Fruit fly (Drosophila melanogaster) whole organism, embryonic: ENCODE results near the gene CG4393.

Source experiments
- Abd-B ChIP-seq: fragments of 200-800 bp; sonication (Bioruptor generic); optimal IDR thresholded peaks from 2 replicates; lab custom pipeline; 2018; ENCODE audit warnings: missing biosample characterization, mild to moderate bottlenecking, missing genetic modification characterization, moderate library complexity
- BtbVII ChIP-seq: fragments of 200-800 bp; sonication (Bioruptor generic); optimal IDR thresholded peaks from 3 replicates; lab custom pipeline; 2017; ENCODE audit warnings: missing biosample characterization, mild to moderate bottlenecking, missing genetic modification characterization
- CG10366 ChIP-seq: fragments of 200-800 bp; sonication (Bioruptor generic); IDR thresholded peaks from 2 replicates; pipeline ENCODE4 v1.3.6; 2022; ENCODE audit warnings: missing biosample characterization, missing genetic modification characterization
- CG11456 ChIP-seq: fragments of 200-800 bp; sonication (Bioruptor generic); IDR thresholded peaks from 3 replicates; pipeline ENCODE4 v1.3.6; 2022; ENCODE audit warnings: missing biosample characterization, missing genetic modification characterization
- CG18011 ChIP-seq: fragments of 200-800 bp; sonication (Bioruptor generic); optimal IDR thresholded peaks from 2 replicates; lab custom pipeline; 2017; ENCODE audit warnings: missing biosample characterization, missing genetic modification characterization, mild to moderate bottlenecking, moderate library complexity, missing genotype
- CG7271 ChIP-seq: fragments of 200-800 bp; sonication (Bioruptor generic); optimal IDR thresholded peaks from 2 replicates; lab custom pipeline; 2018; ENCODE audit warnings: missing biosample characterization, mild to moderate bottlenecking, missing genetic modification characterization, moderate library complexity
- CG8765 ChIP-seq: fragments of 200-800 bp; sonication (Bioruptor generic); IDR thresholded peaks from 2 replicates; pipeline ENCODE4 v1.3.6; 2022; ENCODE audit warnings: missing biosample characterization, missing genetic modification characterization
- Oli ChIP-seq: fragments of 200-800 bp; sonication (Bioruptor generic); optimal IDR thresholded peaks from 2 replicates; lab custom pipeline; 2018; ENCODE audit warnings: missing biosample characterization, mild to moderate bottlenecking, missing genetic modification characterization, moderate library complexity
- PHDP ChIP-seq: fragments of 200-800 bp; sonication (Bioruptor generic); optimal IDR thresholded peaks from 3 replicates; lab custom pipeline; 2018; ENCODE audit warnings: missing biosample characterization, mild to moderate bottlenecking, missing genetic modification characterization, moderate library complexity
- da ChIP-seq: fragments of 200-800 bp; sonication (Bioruptor generic); optimal IDR thresholded peaks from 2 replicates; lab custom pipeline; 2016; ENCODE audit warnings: missing biosample characterization, missing genetic modification characterization
- seq ChIP-seq: fragments of 200-800 bp; sonication (Bioruptor generic); IDR thresholded peaks from 2 replicates; pipeline ENCODE4 v1.3.6; 2022; ENCODE audit warnings: missing biosample characterization, missing genetic modification characterization
- sr ChIP-seq: fragments of 200-800 bp; sonication (Bioruptor generic); IDR thresholded peaks from 3 replicates; pipeline ENCODE4 v1.3.6; 2022; ENCODE audit warnings: missing biosample characterization, missing genetic modification characterization

dm6 chr3R:23331865-23332367 lies 52.7 kb downstream of the CG4393 start:
- TF ChIP-seq CG7271 = no peak
- no peak for TF ChIP-seq CG11456 (GFP tag; lab: Robert Waterston, UW)
- TF ChIP-seq da (GFP tag; lab: Kevin White, UChicago) = no peak
- TF ChIP-seq CG8765 (GFP tag; lab: Robert Waterston, UW) = no peak
- no peak for TF ChIP-seq seq (GFP tag; lab: Robert Waterston, UW)
- TF ChIP-seq CG10366 = no peak
- TF ChIP-seq CG18011 (GFP tag; lab: Kevin White, UChicago) = no peak
- no peak for TF ChIP-seq Abd-B (GFP tag; lab: Kevin White, UChicago)
- TF ChIP-seq PHDP = no peak
- TF ChIP-seq sr = no peak
- TF ChIP-seq BtbVII (GFP tag; lab: Kevin White, UChicago) = no peak
- no peak for TF ChIP-seq Oli
